Fruit fly (Drosophila melanogaster): ENCODE results near the gene Ref2.

The Ref2 gene

dm6 chr2L:12678286-12678685 is 32.1 kb upstream of the Ref2 start (continued):
- TF ChIP-seq tna (GFP tag; IDR thresholded peaks at IDR 0.05; ENCODE audit: partially characterized antibody) (no peak), sens (GFP tag) (no peak), dimm (GFP tag; IDR thresholded peaks at IDR 0.05) (no peak), abd-A (tag; optimal IDR thresholded peaks at IDR 0.05) (no peak), CG12236 (GFP tag; optimal IDR thresholded peaks at IDR 0.05) (no peak), her (GFP tag; optimal IDR thresholded peaks at IDR 0.05) (no peak), pho (GFP tag; optimal IDR thresholded peaks at IDR 0.05) (no peak), CG14860 (GFP tag; IDR thresholded peaks at IDR 0.05; ENCODE audit: partially characterized antibody) (no peak), PHDP (tag; optimal IDR thresholded peaks at IDR 0.05) (no peak), fd102C (GFP tag; optimal IDR thresholded peaks at IDR 0.05) (no peak), nerfin-1 (tag; optimal IDR thresholded peaks at IDR 0.05) (peak; percentile 44), CG8924 (tag; optimal IDR thresholded peaks at IDR 0.05) (peak; percentile 3), CG1233 (GFP tag; optimal IDR thresholded peaks at IDR 0.05) (no peak), vvl (GFP tag; IDR thresholded peaks at IDR 0.05) (peak; percentile 60), Chrac-16 (GFP tag; optimal IDR thresholded peaks at IDR 0.05) (no peak), trem (tag; optimal IDR thresholded peaks at IDR 0.05) (no peak), CG7357 (GFP tag; IDR thresholded peaks at IDR 0.05) (no peak), CG13287 (GFP tag; IDR thresholded peaks at IDR 0.05; ENCODE audit: partially characterized antibody) (no peak), sr (GFP tag; IDR thresholded peaks at IDR 0.05) (no peak), Atf-2 (GFP tag; optimal IDR thresholded peaks at IDR 0.05) (no peak), seq (GFP tag; IDR thresholded peaks at IDR 0.05) (peak; percentile 63; the same call in 1 of the 2 replicates), pum (GFP tag; optimal IDR thresholded peaks at IDR 0.05) (no peak), cas (GFP tag; IDR thresholded peaks at IDR 0.05) (no peak), inv (GFP tag; IDR thresholded peaks at IDR 0.05; ENCODE audit: partially characterized antibody) (no peak), CG7745 (tag; optimal IDR thresholded peaks at IDR 0.05) (no peak), h (optimal IDR thresholded peaks at IDR 0.05) (no peak), kni (GFP tag; optimal IDR thresholded peaks at IDR 0.05) (no peak), CG32767 (GFP tag; IDR thresholded peaks at IDR 0.05) (peak; percentile 35; the same call in 1 of the 2 replicates), Mad (GFP tag; optimal IDR thresholded peaks at IDR 0.05) (no peak), az2 (GFP tag; optimal IDR thresholded peaks at IDR 0.05) (no peak), Abd-B (GFP tag; optimal IDR thresholded peaks at IDR 0.05) (no peak), CG3838 (GFP tag; optimal IDR thresholded peaks at IDR 0.05) (no peak), CG1647 (GFP tag; optimal IDR thresholded peaks at IDR 0.05) (no peak)

DNA sequence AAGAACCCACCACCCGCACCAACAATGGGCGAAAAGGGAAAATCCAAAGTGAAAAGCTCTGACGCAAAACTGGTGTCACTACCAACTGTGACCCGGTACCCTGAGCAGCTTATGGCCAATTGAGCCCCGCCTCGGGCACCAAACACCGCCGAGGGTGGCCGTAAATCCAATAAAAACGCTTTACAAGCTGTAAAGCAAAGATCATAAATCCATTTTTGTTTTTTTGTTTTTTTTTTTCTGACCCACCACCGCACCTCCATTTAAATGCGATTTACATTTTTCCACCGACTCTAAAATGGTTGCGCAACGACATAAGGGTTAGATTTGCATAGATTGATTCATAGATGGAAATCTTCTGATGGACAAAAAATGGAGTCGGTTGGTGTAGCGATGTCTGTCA is 28.2 kb upstream of the Ref2 start:
- TF ChIP-seq Doc3 (GFP tag; IDR thresholded peaks at IDR 0.05; ENCODE audit: partially characterized antibody), result no peak
- no peak for TF ChIP-seq BEAF-32 (GFP tag; optimal IDR thresholded peaks at IDR 0.05)
- TF ChIP-seq bowl (GFP tag; IDR thresholded peaks at IDR 0.05), result no peak
- peak; percentile 60 for TF ChIP-seq Nf-YB (GFP tag; optimal IDR thresholded peaks at IDR 0.05)
- no peak for TF ChIP-seq ash1 (GFP tag; optimal IDR thresholded peaks at IDR 0.05)
- TF ChIP-seq H15 (GFP tag; IDR thresholded peaks at IDR 0.05), result 0 out of 3 replicates have a peak, but pooled peaks have one; percentile 10
- TF ChIP-seq sqz (GFP tag; optimal IDR thresholded peaks at IDR 0.05), result peak; percentile 58
- TF ChIP-seq CG6254 (GFP tag; optimal IDR thresholded peaks at IDR 0.05), result no peak
- 0 out of 2 replicates have a peak, but pooled peaks have one; percentile 6 for TF ChIP-seq al (GFP tag; IDR thresholded peaks at IDR 0.05)
- no peak for TF ChIP-seq CG18599 (GFP tag; optimal IDR thresholded peaks at IDR 0.05)
- TF ChIP-seq p53 (GFP tag; optimal IDR thresholded peaks at IDR 0.05), result no peak
- peak; percentile 30 for TF ChIP-seq sens (GFP tag)
- no peak for TF ChIP-seq slou (GFP tag; optimal IDR thresholded peaks at IDR 0.05)
- TF ChIP-seq Nf-YC (tag; optimal IDR thresholded peaks at IDR 0.05), result peak; percentile 44
- no peak for TF ChIP-seq CG14014 (GFP tag; IDR thresholded peaks at IDR 0.05)
- TF ChIP-seq Rfx (GFP tag; IDR thresholded peaks at IDR 0.05), result no peak
- TF ChIP-seq otp (GFP tag; IDR thresholded peaks at IDR 0.05), result no peak
- no peak for TF ChIP-seq CG18262 (tag; optimal IDR thresholded peaks at IDR 0.05)
- TF ChIP-seq seq (GFP tag; IDR thresholded peaks at IDR 0.05), result peak; percentile 43; the same call in 1 of the 2 replicates
- TF ChIP-seq inv (GFP tag; IDR thresholded peaks at IDR 0.05; ENCODE audit: partially characterized antibody), result no peak
- TF ChIP-seq dpn (GFP tag; optimal IDR thresholded peaks at IDR 0.05), result no peak

All from whole organism, embryonic.